Worm (Caenorhabditis elegans): ENCODE measurements around the gene pudl-1.

ce11 chrIV:2801004-2801403, 31.7 kb upstream of the pudl-1 start:
- TF ChIP-seq lin-32 (GFP tag; optimal IDR thresholded peaks at IDR 0.05) (no peak), hlh-1 (tag; optimal IDR thresholded peaks at IDR 0.05) (no peak), unc-39 (tag; optimal IDR thresholded peaks at IDR 0.05) (no peak), lin-13 (tag; optimal IDR thresholded peaks at IDR 0.05) (no peak), elt-1 (tag; optimal IDR thresholded peaks at IDR 0.05; ENCODE audit: borderline replicate concordance, insufficient read depth) (no peak), nhr-237 (tag; optimal IDR thresholded peaks at IDR 0.05) (no peak), ceh-83 (GFP tag; optimal IDR thresholded peaks at IDR 0.05) (peak; percentile 38), flh-1 (GFP tag; optimal IDR thresholded peaks at IDR 0.05) (no peak), unc-62 (GFP tag; optimal IDR thresholded peaks at IDR 0.05) (no peak), nhr-76 (tag; optimal IDR thresholded peaks at IDR 0.05) (no peak), pha-4 (tag; optimal IDR thresholded peaks at IDR 0.05) (no peak), ces-1 (GFP tag; optimal IDR thresholded peaks at IDR 0.05) (no peak)

Data from whole organism, mixed stage, embryonic.